Worm (Caenorhabditis elegans) whole organism, L4 larva: ENCODE measurements around the gene bgnt-1.1.
A peak's percentile ranks its signal among the peaks of the same experiment; 100 is the strongest.

Source experiments
- D1046.2 ChIP-seq: fragments of 200-800 bp; sonication (Bioruptor generic); IDR thresholded peaks from 2 replicates; pipeline ENCODE4 v1.3.6; 2022; ENCODE audit warnings: missing genetic modification characterization, missing compliant biosample characterization
- F26F4.8 ChIP-seq: fragments of 200-800 bp; sonication (Bioruptor generic); conservative IDR thresholded peaks from 2 replicates; pipeline ENCODE4 v1.3.6; 2022; ENCODE audit warnings: missing genetic modification characterization, missing compliant biosample characterization
- F37D6.2 ChIP-seq: sonication (generic microtip); optimal IDR thresholded peaks from 2 replicates; lab custom pipeline; 2016; ENCODE audit warnings: mild to moderate bottlenecking, missing genetic modification characterization, missing compliant biosample characterization
- F44E2.7 ChIP-seq: fragments of 200-800 bp; sonication (Bioruptor generic); IDR thresholded peaks from 2 replicates; pipeline ENCODE4 v2.1.2; 2022; ENCODE audit warnings: missing genetic modification characterization, missing compliant biosample characterization
- Y105C5A.15 ChIP-seq: fragments of 200-800 bp; sonication (Bioruptor generic); IDR thresholded peaks from 2 replicates; pipeline ENCODE4 v1.3.6; 2022; ENCODE audit warnings: missing genetic modification characterization, missing compliant biosample characterization
- ZK337.2 ChIP-seq: fragments of 200-800 bp; sonication (Bioruptor generic); IDR thresholded peaks from 2 replicates; pipeline ENCODE4 v1.3.6; 2022; ENCODE audit warnings: missing genetic modification reagents, missing genetic modification characterization, missing compliant biosample characterization
- ZK546.5 ChIP-seq, 2 experiments: sonication (generic microtip); optimal IDR thresholded peaks; 2 replicates each; lab custom pipeline; 2017; ENCODE audit warnings: missing biosample characterization in 2 of 2, missing genetic modification characterization in 2 of 2
- aly-2 ChIP-seq: sonication (generic microtip); optimal IDR thresholded peaks from 2 replicates; lab custom pipeline; 2018; ENCODE audit warnings: missing biosample characterization, missing genetic modification characterization
- arid-1 ChIP-seq: fragments of 200-800 bp; sonication (Bioruptor generic); conservative IDR thresholded peaks from 2 replicates; pipeline ENCODE4 v1.3.6; 2022; ENCODE audit warnings: missing genetic modification reagents, missing genetic modification characterization, missing compliant biosample characterization
- attf-4 ChIP-seq: sonication (generic microtip); optimal IDR thresholded peaks from 3 replicates; lab custom pipeline; 2017; ENCODE audit warnings: missing biosample characterization, missing genetic modification characterization
- ceh-20 ChIP-seq: fragments of 200-800 bp; sonication (Bioruptor generic); IDR thresholded peaks from 2 replicates; pipeline ENCODE4 v1.3.6; 2022; ENCODE audit warnings: missing genetic modification reagents, missing genetic modification characterization, missing compliant biosample characterization
- ceh-28 ChIP-seq: fragments of 150-350 bp; optimal IDR thresholded peaks from 2 replicates; lab custom pipeline; 2014; ENCODE audit warnings: missing biosample characterization, missing genetic modification reagents, missing genetic modification characterization
- ceh-32 ChIP-seq: sonication (generic microtip); optimal IDR thresholded peaks from 2 replicates; lab custom pipeline; 2016; ENCODE audit warnings: mild to moderate bottlenecking, missing genetic modification characterization, missing compliant biosample characterization; ENCODE audit not compliant: poor library complexity
- ceh-44 ChIP-seq: fragments of 200-800 bp; sonication (Bioruptor generic); IDR thresholded peaks from 2 replicates; pipeline ENCODE4 v1.3.6; 2022; ENCODE audit warnings: missing genetic modification reagents, missing genetic modification characterization, missing compliant biosample characterization
- ceh-82 ChIP-seq: sonication (generic microtip); optimal IDR thresholded peaks from 2 replicates; lab custom pipeline; 2017; ENCODE audit warnings: missing biosample characterization, missing genetic modification characterization
- ces-1 ChIP-seq: fragments of 150-350 bp; sonication (generic microtip); optimal IDR thresholded peaks from 4 replicates; lab custom pipeline; 2014; ENCODE audit warnings: missing biosample characterization, missing genetic modification reagents, missing genetic modification characterization
- cey-2 ChIP-seq: sonication (generic microtip); optimal IDR thresholded peaks from 3 replicates; lab custom pipeline; 2017; ENCODE audit warnings: missing genetic modification characterization, mild to moderate bottlenecking, missing compliant biosample characterization, antibody characterized with exemption, borderline replicate concordance; ENCODE audit not compliant: insufficient read depth
- ctbp-1 ChIP-seq: fragments of 200-800 bp; sonication (Bioruptor generic); IDR thresholded peaks from 2 replicates; pipeline ENCODE4 v1.3.6; 2022; ENCODE audit warnings: missing genetic modification reagents, missing genetic modification characterization, missing compliant biosample characterization
- daf-12 ChIP-seq: fragments of 150-350 bp; optimal IDR thresholded peaks from 2 replicates; lab custom pipeline; 2014; ENCODE audit warnings: missing biosample characterization, missing genetic modification reagents, missing genetic modification characterization
- daf-19 ChIP-seq: fragments of 200-800 bp; sonication (Bioruptor generic); conservative IDR thresholded peaks from 2 replicates; pipeline ENCODE4 v1.3.6; 2022; ENCODE audit warnings: missing genetic modification characterization, missing compliant biosample characterization
- dmd-6 ChIP-seq: fragments of 200-800 bp; sonication (Bioruptor generic); IDR thresholded peaks from 2 replicates; pipeline ENCODE4 v1.3.6; 2022; ENCODE audit warnings: missing genetic modification reagents, missing genetic modification characterization, missing compliant biosample characterization
- dmd-8 ChIP-seq: fragments of 200-800 bp; sonication (Bioruptor generic); IDR thresholded peaks from 2 replicates; pipeline ENCODE4 v1.3.6; 2022; ENCODE audit warnings: missing genetic modification characterization, missing compliant biosample characterization
- duxl-1 ChIP-seq: sonication (generic microtip); optimal IDR thresholded peaks from 2 replicates; lab custom pipeline; 2016; ENCODE audit warnings: mild to moderate bottlenecking, missing genetic modification characterization, moderate library complexity, missing compliant biosample characterization; ENCODE audit not compliant: poor library complexity
- fkh-10 ChIP-seq: fragments of 150-350 bp; optimal IDR thresholded peaks from 2 replicates; lab custom pipeline; 2014; ENCODE audit warnings: missing biosample characterization, missing genetic modification reagents, missing genetic modification characterization
- gei-8 ChIP-seq: fragments of 200-800 bp; sonication (Bioruptor generic); optimal IDR thresholded peaks from 2 replicates; lab custom pipeline; 2018; ENCODE audit warnings: mild to moderate bottlenecking, missing genetic modification characterization, missing compliant biosample characterization
- hif-1 ChIP-seq, 2 experiments: sonication (generic microtip); optimal IDR thresholded peaks; 2 replicates each; lab custom pipeline; 2016 to 2017; ENCODE audit warnings: missing compliant biosample characterization in 2 of 2, missing genetic modification characterization in 2 of 2, missing genetic modification reagents in 2 of 2, missing genotype in 2 of 2, mild to moderate bottlenecking in 1 of 2
- hmg-1.1 ChIP-seq: fragments of 200-800 bp; sonication (Bioruptor generic); IDR thresholded peaks from 2 replicates; pipeline ENCODE4 v1.3.6; 2022; ENCODE audit warnings: missing genetic modification reagents, missing genetic modification characterization, missing compliant biosample characterization
- jun-1 ChIP-seq: fragments of 150-350 bp; optimal IDR thresholded peaks from 2 replicates; lab custom pipeline; 2014; ENCODE audit warnings: missing biosample characterization, missing genetic modification reagents, missing genetic modification characterization
- lin-1 ChIP-seq: fragments of 200-800 bp; sonication (Bioruptor generic); IDR thresholded peaks from 2 replicates; pipeline ENCODE4 v1.3.6; 2022; ENCODE audit warnings: missing genetic modification reagents, missing genetic modification characterization, missing compliant biosample characterization
- lin-29 ChIP-seq: fragments of 200-800 bp; sonication (Bioruptor generic); IDR thresholded peaks from 2 replicates; pipeline ENCODE4 v1.3.6; 2022; ENCODE audit warnings: missing genetic modification reagents, missing genetic modification characterization, missing compliant biosample characterization
- madf-9 ChIP-seq: fragments of 200-800 bp; sonication (Bioruptor generic); conservative IDR thresholded peaks from 2 replicates; pipeline ENCODE4 v1.3.6; 2022; ENCODE audit warnings: missing genetic modification reagents, missing genetic modification characterization, missing compliant biosample characterization
- mdl-1 ChIP-seq, 2 experiments: fragments of 150-350 bp in 1 of 2; sonication (generic microtip) in 1 of 2; optimal IDR thresholded peaks; 2 replicates each; lab custom pipeline; 2014 to 2017; ENCODE audit warnings: missing biosample characterization in 2 of 2, missing genetic modification characterization in 2 of 2
- mdt-29 ChIP-seq: fragments of 200-800 bp; sonication (Bioruptor generic); IDR thresholded peaks from 2 replicates; pipeline ENCODE4 v1.3.6; 2022; ENCODE audit warnings: missing genetic modification reagents, missing genetic modification characterization, missing compliant biosample characterization
- mep-1 ChIP-seq: fragments of 150-350 bp; sonication (generic microtip); optimal IDR thresholded peaks from 3 replicates; lab custom pipeline; 2014; ENCODE audit warnings: missing biosample characterization, missing genetic modification characterization
- mxl-3 ChIP-seq: fragments of 200-800 bp; sonication (Bioruptor generic); optimal IDR thresholded peaks from 2 replicates; lab custom pipeline; 2018; ENCODE audit warnings: mild to moderate bottlenecking, missing genetic modification characterization, missing compliant biosample characterization
- nhr-11 ChIP-seq: fragments of 150-350 bp; optimal IDR thresholded peaks from 2 replicates; lab custom pipeline; 2014; ENCODE audit warnings: missing biosample characterization, missing genetic modification characterization
- nhr-111 ChIP-seq: fragments of 200-800 bp; sonication (Bioruptor generic); optimal IDR thresholded peaks from 2 replicates; lab custom pipeline; 2018; ENCODE audit warnings: mild to moderate bottlenecking, missing genetic modification characterization, missing compliant biosample characterization
- nhr-237 ChIP-seq: sonication (generic microtip); optimal IDR thresholded peaks from 2 replicates; lab custom pipeline; 2017; ENCODE audit warnings: missing biosample characterization, missing genetic modification characterization
- nhr-28 ChIP-seq: fragments of 150-350 bp; optimal IDR thresholded peaks from 2 replicates; lab custom pipeline; 2014; ENCODE audit warnings: missing biosample characterization, missing genetic modification characterization
- nhr-41 ChIP-seq: fragments of 200-800 bp; sonication (Bioruptor generic); IDR thresholded peaks from 2 replicates; pipeline ENCODE4 v1.3.6; 2022; ENCODE audit warnings: missing genetic modification reagents, missing genetic modification characterization, missing compliant biosample characterization
- nhr-42 ChIP-seq: fragments of 200-800 bp; sonication (Bioruptor generic); IDR thresholded peaks from 2 replicates; pipeline ENCODE4 v1.3.6; 2022; ENCODE audit warnings: missing genetic modification characterization, missing compliant biosample characterization
- pqm-1 ChIP-seq: sonication (generic microtip); optimal IDR thresholded peaks from 2 replicates; lab custom pipeline; 2017; ENCODE audit warnings: missing biosample characterization, missing genetic modification characterization
- saeg-2 ChIP-seq: fragments of 200-800 bp; sonication (Bioruptor generic); IDR thresholded peaks from 2 replicates; pipeline ENCODE4 v1.3.6; 2022; ENCODE audit warnings: missing genetic modification reagents, missing genetic modification characterization, missing compliant biosample characterization
- sdz-12 ChIP-seq: fragments of 200-800 bp; sonication (Bioruptor generic); optimal IDR thresholded peaks from 2 replicates; lab custom pipeline; 2018; ENCODE audit warnings: mild to moderate bottlenecking, missing genetic modification characterization, missing compliant biosample characterization
- skn-1 ChIP-seq: fragments of 150-350 bp; optimal IDR thresholded peaks from 2 replicates; lab custom pipeline; 2014; ENCODE audit warnings: missing biosample characterization, missing genetic modification characterization
- snpc-4 ChIP-seq: fragments of 150-350 bp; optimal IDR thresholded peaks from 2 replicates; lab custom pipeline; 2014; ENCODE audit warnings: missing biosample characterization, missing genetic modification characterization
- spr-1 ChIP-seq: sonication (generic microtip); optimal IDR thresholded peaks from 2 replicates; lab custom pipeline; 2016; ENCODE audit warnings: mild to moderate bottlenecking, missing genetic modification characterization, missing compliant biosample characterization
- spr-3 ChIP-seq: fragments of 200-800 bp; sonication (Bioruptor generic); optimal IDR thresholded peaks from 2 replicates; lab custom pipeline; 2018; ENCODE audit warnings: mild to moderate bottlenecking, missing genetic modification characterization, missing compliant biosample characterization
- tag-97 ChIP-seq: fragments of 200-800 bp; sonication (Bioruptor generic); IDR thresholded peaks from 2 replicates; pipeline ENCODE4 v1.3.6; 2022; ENCODE audit warnings: missing genetic modification characterization, missing compliant biosample characterization
- unc-130 ChIP-seq: sonication (generic microtip); optimal IDR thresholded peaks from 2 replicates; lab custom pipeline; 2016; ENCODE audit warnings: missing genetic modification reagents, missing genetic modification characterization, missing compliant biosample characterization
- unc-39 ChIP-seq: sonication (generic microtip); optimal IDR thresholded peaks from 2 replicates; lab custom pipeline; 2017; ENCODE audit warnings: missing biosample characterization, missing genetic modification characterization
- zag-1 ChIP-seq: fragments of 150-350 bp; optimal IDR thresholded peaks from 2 replicates; lab custom pipeline; 2014; ENCODE audit warnings: missing biosample characterization, missing genetic modification characterization
- ztf-7 ChIP-seq: fragments of 150-350 bp; optimal IDR thresholded peaks from 2 replicates; lab custom pipeline; 2014; ENCODE audit warnings: missing biosample characterization, missing genetic modification characterization

The bgnt-1.1 gene

ce11 chrIV:10481695-10482094 is 9.1 kb downstream of the bgnt-1.1 start, which contains the start of gene egl-21 (continued):
- TF ChIP-seq F44E2.7 (GFP tag; lab: Robert Waterston, UW) (no peak), ceh-28 (peak; percentile 17), mxl-3 (GFP tag; lab: Kevin White, UChicago) (no peak), nhr-11 (tag; lab: Kevin White, UChicago) (peak; percentile 48), D1046.2 (GFP tag; lab: Robert Waterston, UW) (no peak), ztf-7 (tag; lab: Kevin White, UChicago) (no peak), ceh-20 (no peak), skn-1 (tag; lab: Kevin White, UChicago) (no peak), fkh-10 (peak; percentile 93), unc-130 (GFP tag; lab: Kevin White, UChicago) (no peak), ZK546.5 (tag; optimal IDR thresholded peaks at IDR 0.05; lab: Kevin White, UChicago) (no peak), Y105C5A.15 (GFP tag; lab: Robert Waterston, UW) (no peak), sdz-12 (GFP tag; lab: Kevin White, UChicago) (no peak), nhr-41 (no peak), hif-1 (tag; optimal IDR thresholded peaks at IDR 0.05; lab: Kevin White, UChicago) (peak in 1 of 2 experiments; percentile 57), ZK337.2 (GFP tag; lab: Robert Waterston, UW) (no peak), attf-4 (no peak), duxl-1 (tag; lab: Kevin White, UChicago) (no peak), nhr-42 (GFP tag; lab: Robert Waterston, UW) (no peak), ctbp-1 (GFP tag; lab: Robert Waterston, UW) (peak; percentile 76), jun-1 (no peak), mdl-1 (tag; optimal IDR thresholded peaks at IDR 0.05; lab: Kevin White, UChicago) (peak; percentile 60 to 62), ces-1 (GFP tag; lab: Kevin White, UChicago) (no peak), nhr-237 (no peak), snpc-4 (tag; lab: Kevin White, UChicago) (no peak), dmd-8 (GFP tag; lab: Robert Waterston, UW) (no peak), nhr-28 (tag; lab: Kevin White, UChicago) (no peak), lin-1 (GFP tag; lab: Robert Waterston, UW) (no peak), cey-2 (tag; lab: Kevin White, UChicago) (no peak), zag-1 (tag; lab: Kevin White, UChicago) (no peak), spr-3 (GFP tag; lab: Kevin White, UChicago) (no peak), spr-1 (tag; lab: Kevin White, UChicago) (no peak), dmd-6 (GFP tag; lab: Robert Waterston, UW) (peak; percentile 54), ceh-44 (GFP tag; lab: Robert Waterston, UW) (no peak), pqm-1 (no peak), F26F4.8 (GFP tag; lab: Robert Waterston, UW) (no peak), daf-19 (no peak), mdt-29 (no peak), aly-2 (tag; lab: Kevin White, UChicago) (no peak), F37D6.2 (peak; percentile 63), arid-1 (GFP tag; lab: Robert Waterston, UW) (peak; percentile 36; the same call in 1 of the 2 replicates), daf-12 (tag; lab: Kevin White, UChicago) (no peak), saeg-2 (no peak), ceh-32 (tag; lab: Kevin White, UChicago) (no peak), lin-29 (GFP tag; lab: Robert Waterston, UW) (no peak), ceh-82 (tag; lab: Kevin White, UChicago) (no peak), hmg-1.1 (peak; percentile 55; the same call in 1 of the 2 replicates), gei-8 (GFP tag; lab: Kevin White, UChicago) (no peak), madf-9 (GFP tag; lab: Robert Waterston, UW) (no peak), nhr-111 (GFP tag; lab: Kevin White, UChicago) (no peak), tag-97 (GFP tag; lab: Robert Waterston, UW) (no peak), mep-1 (tag; lab: Kevin White, UChicago) (peak; percentile 48), unc-39 (tag; lab: Kevin White, UChicago) (no peak)
